Worm (Caenorhabditis elegans) whole organism, L4 larva: ENCODE measurements around the gene srab-7.

ENCODE experiments used
- F10B5.3 ChIP-seq: sonication (generic microtip); optimal IDR thresholded peaks from 2 replicates; lab custom pipeline; 2016; ENCODE audit warnings: mild to moderate bottlenecking, missing genetic modification characterization, missing compliant biosample characterization
- F44E2.7 ChIP-seq: fragments of 200-800 bp; sonication (Bioruptor generic); IDR thresholded peaks from 2 replicates; pipeline ENCODE4 v2.1.2; 2022; ENCODE audit warnings: missing genetic modification characterization, missing compliant biosample characterization
- ama-1 ChIP-seq: fragments of 150-350 bp; optimal IDR thresholded peaks from 2 replicates; lab custom pipeline; 2014; ENCODE audit warnings: inconsistent platforms, mixed read lengths
- lin-39 ChIP-seq: fragments of 150-350 bp; optimal IDR thresholded peaks from 2 replicates; lab custom pipeline; 2014; ENCODE audit warnings: missing biosample characterization, missing genetic modification reagents, missing genetic modification characterization
- lsy-2 ChIP-seq, 2 experiments: fragments of 150-350 bp in 1 of 2; sonication (generic microtip) in 1 of 2; optimal IDR thresholded peaks; 2 replicates each; lab custom pipeline; 2014 to 2017; ENCODE audit warnings: missing biosample characterization in 2 of 2, missing genetic modification characterization in 2 of 2
- mes-2 ChIP-seq: sonication (generic microtip); optimal IDR thresholded peaks from 2 replicates; lab custom pipeline; 2016; ENCODE audit warnings: missing genotype, mild to moderate bottlenecking, missing genetic modification characterization, missing compliant biosample characterization; ENCODE audit not compliant: poor library complexity, severe bottlenecking
- nhr-10 ChIP-seq: fragments of 150-350 bp; optimal IDR thresholded peaks from 2 replicates; lab custom pipeline; 2014; ENCODE audit warnings: missing biosample characterization, missing genetic modification characterization
- nhr-237 ChIP-seq: sonication (generic microtip); optimal IDR thresholded peaks from 2 replicates; lab custom pipeline; 2017; ENCODE audit warnings: missing biosample characterization, missing genetic modification characterization
- snpc-4 ChIP-seq: fragments of 150-350 bp; optimal IDR thresholded peaks from 2 replicates; lab custom pipeline; 2014; ENCODE audit warnings: missing biosample characterization, missing genetic modification characterization
- zfp-2 ChIP-seq: sonication (generic microtip); optimal IDR thresholded peaks from 2 replicates; lab custom pipeline; 2016; ENCODE audit warnings: mild to moderate bottlenecking, missing genetic modification characterization, missing compliant biosample characterization

DNA sequence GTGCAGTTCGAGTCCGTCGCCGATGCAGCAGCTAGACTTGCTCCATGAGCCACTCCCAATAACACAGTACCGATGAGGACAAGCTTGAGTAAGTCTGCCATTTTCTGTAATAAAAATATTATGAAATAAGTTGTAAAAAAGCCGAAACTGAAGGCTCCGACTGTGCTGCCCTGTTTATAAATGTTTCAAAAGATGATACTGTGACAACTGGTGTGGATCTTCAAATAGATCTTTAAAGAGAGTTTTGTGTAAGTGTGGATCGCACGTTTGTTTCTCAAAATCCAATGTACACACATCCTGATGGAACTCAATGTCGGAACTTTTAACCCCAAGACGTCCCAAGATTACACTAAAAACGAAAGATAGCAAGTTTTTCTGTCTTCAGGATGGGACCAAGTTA lies 13.7 kb upstream of the srab-7 start, which contains the start of gene C36C5.15:
- no peak for TF ChIP-seq F44E2.7 (GFP tag; lab: Robert Waterston, UW)
- TF ChIP-seq zfp-2 (tag; lab: Kevin White, UChicago) = no peak
- TF ChIP-seq nhr-10 = no peak
- TF ChIP-seq nhr-237 (tag; lab: Kevin White, UChicago) = no peak
- TF ChIP-seq mes-2 (tag; lab: Kevin White, UChicago) = no peak
- no peak for TF ChIP-seq F10B5.3 (tag; lab: Kevin White, UChicago)
- no peak for TF ChIP-seq snpc-4
- TF ChIP-seq lsy-2 (tag; optimal IDR thresholded peaks at IDR 0.05; lab: Kevin White, UChicago) = no peak
- TF ChIP-seq lin-39 (tag; lab: Kevin White, UChicago) = no peak
- no peak for TF ChIP-seq ama-1
